Worm (Caenorhabditis elegans) whole organism, young adult: ENCODE data around the gene F44D12.10.

Experiments
- B0019.2 ChIP-seq: fragments of 200-800 bp; sonication (Bioruptor generic); conservative IDR thresholded peaks from 2 replicates; pipeline ENCODE4 v1.3.6; 2022; ENCODE audit warnings: missing genetic modification reagents, missing genetic modification characterization, missing compliant biosample characterization
- B0035.1 ChIP-seq: sonication (generic microtip); optimal IDR thresholded peaks from 2 replicates; lab custom pipeline; 2016; ENCODE audit warnings: missing genetic modification characterization, mild to moderate bottlenecking, missing compliant biosample characterization, missing genotype, missing genetic modification reagents
- F10E7.11 ChIP-seq: sonication (generic microtip); optimal IDR thresholded peaks from 2 replicates; lab custom pipeline; 2017; ENCODE audit warnings: mild to moderate bottlenecking, missing genetic modification characterization, moderate library complexity, missing compliant biosample characterization
- F37B4.10 ChIP-seq: fragments of 200-800 bp; sonication (Bioruptor generic); IDR thresholded peaks from 2 replicates; pipeline ENCODE4 v1.3.6; 2022; ENCODE audit warnings: missing genetic modification characterization, missing compliant biosample characterization
- F57C9.4 ChIP-seq: sonication (generic microtip); optimal IDR thresholded peaks from 2 replicates; lab custom pipeline; 2017; ENCODE audit warnings: mild to moderate bottlenecking, missing genetic modification characterization, missing compliant biosample characterization
- Y53G8AR.9 ChIP-seq: fragments of 200-800 bp; sonication (Bioruptor generic); conservative IDR thresholded peaks from 2 replicates; pipeline ENCODE4 v1.3.6; 2022; ENCODE audit warnings: missing genetic modification reagents, missing genetic modification characterization, missing compliant biosample characterization
- Y67H2A.10 ChIP-seq: fragments of 200-800 bp; sonication (Bioruptor generic); conservative IDR thresholded peaks from 2 replicates; pipeline ENCODE4 v1.3.6; 2022; ENCODE audit warnings: missing genetic modification reagents, missing genetic modification characterization, missing compliant biosample characterization
- Y95B8A.8 ChIP-seq: fragments of 200-800 bp; sonication (Bioruptor generic); IDR thresholded peaks from 2 replicates; pipeline ENCODE4 v1.3.6; 2022; ENCODE audit warnings: missing genetic modification reagents, missing genetic modification characterization, missing compliant biosample characterization
- attf-3 ChIP-seq: fragments of 200-800 bp; sonication (Bioruptor generic); conservative IDR thresholded peaks from 2 replicates; pipeline ENCODE4 v1.3.6; 2022; ENCODE audit warnings: missing genetic modification reagents, missing genetic modification characterization, missing compliant biosample characterization
- attf-5 ChIP-seq: fragments of 200-800 bp; sonication (Bioruptor generic); optimal IDR thresholded peaks from 2 replicates; lab custom pipeline; 2018; ENCODE audit warnings: mild to moderate bottlenecking, missing genetic modification characterization, missing compliant biosample characterization
- bed-1 ChIP-seq: fragments of 200-800 bp; sonication (Bioruptor generic); IDR thresholded peaks from 2 replicates; pipeline ENCODE4 v1.3.6; 2022; ENCODE audit warnings: missing genetic modification reagents, missing genetic modification characterization, missing compliant biosample characterization
- ccch-3 ChIP-seq: fragments of 200-800 bp; sonication (Bioruptor generic); optimal IDR thresholded peaks from 2 replicates; lab custom pipeline; 2018; ENCODE audit warnings: mild to moderate bottlenecking, missing genetic modification characterization, missing compliant biosample characterization
- ceh-40 ChIP-seq: fragments of 200-800 bp; sonication (Bioruptor generic); IDR thresholded peaks from 2 replicates; pipeline ENCODE4 v1.3.6; 2022; ENCODE audit warnings: missing genetic modification characterization, missing compliant biosample characterization
- dpff-1 ChIP-seq: sonication (generic microtip); optimal IDR thresholded peaks from 2 replicates; lab custom pipeline; 2017; ENCODE audit warnings: mild to moderate bottlenecking, missing genetic modification characterization, missing compliant biosample characterization
- egl-18 ChIP-seq: fragments of 200-800 bp; sonication (Bioruptor generic); IDR thresholded peaks from 2 replicates; pipeline ENCODE4 v1.3.6; 2022; ENCODE audit warnings: missing genetic modification reagents, missing genetic modification characterization, missing compliant biosample characterization
- egl-44 ChIP-seq: fragments of 200-800 bp; sonication (Bioruptor generic); IDR thresholded peaks from 2 replicates; pipeline ENCODE4 v1.3.6; 2022; ENCODE audit warnings: missing genetic modification reagents, missing genetic modification characterization, missing compliant biosample characterization
- ets-4 ChIP-seq: fragments of 200-800 bp; sonication (Bioruptor generic); optimal IDR thresholded peaks from 2 replicates; lab custom pipeline; 2018; ENCODE audit warnings: mild to moderate bottlenecking, missing genetic modification characterization, missing compliant biosample characterization
- him-1 ChIP-seq: sonication (generic microtip); optimal IDR thresholded peaks from 2 replicates; lab custom pipeline; 2016; ENCODE audit warnings: missing genotype, missing genetic modification reagents, missing genetic modification characterization, missing compliant biosample characterization
- hmg-20 ChIP-seq: fragments of 200-800 bp; sonication (Bioruptor generic); IDR thresholded peaks from 2 replicates; pipeline ENCODE4 v1.3.6; 2022; ENCODE audit warnings: missing genetic modification reagents, missing genetic modification characterization, missing compliant biosample characterization
- lag-1 ChIP-seq: fragments of 200-800 bp; sonication (Bioruptor generic); IDR thresholded peaks from 2 replicates; pipeline ENCODE4 v1.3.6; 2022; ENCODE audit warnings: missing genetic modification reagents, missing genetic modification characterization, missing compliant biosample characterization
- lin-54 ChIP-seq: fragments of 200-800 bp; sonication (Bioruptor generic); optimal IDR thresholded peaks from 2 replicates; lab custom pipeline; 2018; ENCODE audit warnings: mild to moderate bottlenecking, missing genetic modification characterization, missing compliant biosample characterization
- lir-1 ChIP-seq: fragments of 200-800 bp; sonication (Bioruptor generic); conservative IDR thresholded peaks from 2 replicates; pipeline ENCODE4 v1.3.6; 2022; ENCODE audit warnings: missing genetic modification reagents, missing genetic modification characterization, missing compliant biosample characterization
- lsl-1 ChIP-seq: fragments of 200-800 bp; sonication (Bioruptor generic); optimal IDR thresholded peaks from 2 replicates; lab custom pipeline; 2018; ENCODE audit warnings: mild to moderate bottlenecking, missing genetic modification characterization, moderate library complexity, missing compliant biosample characterization
- madf-6 ChIP-seq: fragments of 200-800 bp; sonication (Bioruptor generic); IDR thresholded peaks from 2 replicates; pipeline ENCODE4 v1.3.6; 2022; ENCODE audit warnings: missing genetic modification reagents, missing genetic modification characterization, missing compliant biosample characterization
- mcd-1 ChIP-seq: fragments of 200-800 bp; sonication (Bioruptor generic); IDR thresholded peaks from 2 replicates; pipeline ENCODE4 v1.3.6; 2022; ENCODE audit warnings: missing genetic modification reagents, missing genetic modification characterization, missing compliant biosample characterization
- mel-28 ChIP-seq: sonication (generic microtip); optimal IDR thresholded peaks from 2 replicates; lab custom pipeline; 2016; ENCODE audit warnings: borderline replicate concordance, mild to moderate bottlenecking, missing genetic modification characterization, missing compliant biosample characterization
- nfya-1 ChIP-seq: sonication (generic microtip); optimal IDR thresholded peaks from 2 replicates; lab custom pipeline; 2017; ENCODE audit warnings: antibody characterized with exemption, missing compliant biosample characterization, missing genetic modification characterization, borderline replicate concordance; ENCODE audit not compliant: insufficient read depth
- nhr-120 ChIP-seq: fragments of 200-800 bp; sonication (Bioruptor generic); IDR thresholded peaks from 2 replicates; pipeline ENCODE4 v1.3.6; 2022; ENCODE audit warnings: missing genetic modification characterization, missing compliant biosample characterization
- nhr-80 ChIP-seq: sonication (generic microtip); optimal IDR thresholded peaks from 2 replicates; lab custom pipeline; 2016; ENCODE audit warnings: missing genetic modification characterization, missing compliant biosample characterization
- nhr-90 ChIP-seq: sonication (generic microtip); optimal IDR thresholded peaks from 2 replicates; lab custom pipeline; 2016; ENCODE audit warnings: missing genotype, mild to moderate bottlenecking, missing genetic modification characterization, missing compliant biosample characterization
- pha-4 ChIP-seq: fragments of 150-350 bp; sonication (generic microtip); optimal IDR thresholded peaks from 2 replicates; lab custom pipeline; 2014; ENCODE audit warnings: missing biosample characterization, missing genetic modification reagents, missing genetic modification characterization
- rpc-1 ChIP-seq, 2 experiments: fragments of 150-350 bp in 1 of 2; sonication (generic microtip) in 1 of 2; optimal IDR thresholded peaks; 2 replicates each; lab custom pipeline; 2014 to 2018; ENCODE audit warnings: missing biosample characterization in 1 of 2, missing genetic modification characterization in 1 of 2, missing genetic modification reagents in 1 of 2, missing genotype in 1 of 2
- sea-2 ChIP-seq: fragments of 200-800 bp; sonication (Bioruptor generic); IDR thresholded peaks from 2 replicates; pipeline ENCODE4 v1.3.6; 2022; ENCODE audit warnings: missing genetic modification characterization, missing compliant biosample characterization
- snpc-4 ChIP-seq, 5 experiments: fragments of 150-350 bp in 1 of 5; sonication (generic microtip) in 4 of 5; optimal IDR thresholded peaks; 2 replicates each; lab custom pipeline; 2014 to 2018; ENCODE audit warnings: missing genetic modification characterization in 5 of 5, missing biosample characterization in 3 of 5, antibody characterized with exemption in 2 of 5, mild to moderate bottlenecking in 2 of 5, missing compliant biosample characterization in 2 of 5, missing genotype in 2 of 5, moderate library complexity in 2 of 5, missing genetic modification reagents in 1 of 5
- tbx-9 ChIP-seq: sonication (generic microtip); optimal IDR thresholded peaks from 2 replicates; lab custom pipeline; 2016; ENCODE audit warnings: borderline replicate concordance, missing genetic modification characterization, inconsistent platforms, missing compliant biosample characterization
- unc-130 ChIP-seq: sonication (generic microtip); optimal IDR thresholded peaks from 2 replicates; lab custom pipeline; 2016; ENCODE audit warnings: missing genetic modification reagents, missing genetic modification characterization, missing compliant biosample characterization
- zfh-2 ChIP-seq: fragments of 200-800 bp; sonication (Bioruptor generic); conservative IDR thresholded peaks from 2 replicates; pipeline ENCODE4 v1.3.6; 2022; ENCODE audit warnings: missing genetic modification reagents, missing genetic modification characterization, missing compliant biosample characterization
- ztf-18 ChIP-seq: sonication (generic microtip); optimal IDR thresholded peaks from 2 replicates; lab custom pipeline; 2016; ENCODE audit warnings: missing genotype, mild to moderate bottlenecking, missing genetic modification characterization, missing compliant biosample characterization
- ztf-6 ChIP-seq: fragments of 200-800 bp; sonication (Bioruptor generic); IDR thresholded peaks from 2 replicates; pipeline ENCODE4 v1.3.6; 2022; ENCODE audit warnings: missing genetic modification reagents, missing genetic modification characterization, missing compliant biosample characterization

F44D12.10 gene

DNA sequence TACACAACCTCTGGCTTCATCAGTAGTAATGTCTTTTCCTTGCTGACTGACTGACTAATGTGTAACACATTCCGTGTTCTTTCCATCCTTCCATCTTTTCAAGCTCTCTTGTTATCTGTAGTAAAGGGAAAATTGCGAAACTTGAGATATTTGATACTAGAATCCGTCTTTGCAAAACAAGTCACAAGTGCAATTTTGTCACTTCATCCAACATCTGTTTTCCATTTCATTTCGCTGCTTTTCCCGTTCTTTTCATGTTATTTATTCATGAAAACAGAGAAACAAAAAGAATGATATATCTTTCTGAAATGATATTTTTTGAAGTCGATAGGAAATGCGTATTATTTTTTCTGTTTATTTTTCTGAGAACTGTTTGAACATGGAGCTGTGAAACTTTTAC, 9.1 kb upstream of the F44D12.10 start (continued):
- TF ChIP-seq pha-4 (tag; lab: Kevin White, UChicago), result no peak
- TF ChIP-seq hmg-20 (GFP tag; lab: Robert Waterston, UW), result no peak
- no peak for TF ChIP-seq dpff-1
- TF ChIP-seq, all 124 proteins: peak for 0

DNA sequence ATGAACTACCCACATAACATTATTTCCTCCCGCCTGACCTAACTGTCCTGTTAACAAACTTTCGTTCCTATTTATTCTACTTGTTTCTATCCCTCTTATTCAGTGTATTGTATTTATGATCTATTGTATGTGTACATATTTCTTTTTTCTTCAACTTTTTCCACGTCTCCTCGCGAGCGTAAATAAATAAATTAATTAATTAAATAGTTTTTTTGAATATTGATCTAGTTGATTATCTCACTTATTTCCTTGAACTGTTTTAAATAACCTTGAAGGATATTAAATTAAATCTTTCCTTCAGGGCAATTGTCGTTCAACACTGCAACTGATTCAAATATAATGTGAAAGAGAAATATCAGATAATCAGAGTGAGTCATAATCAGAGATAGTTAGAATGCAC, 6.0 kb upstream of the F44D12.10 start, which contains the start of gene frk-1:
Gene frk-1 (plus strand): TSS at position 301 of the 400 bp plus-strand sequence.
- TF ChIP-seq F57C9.4 (tag; lab: Kevin White, UChicago), result no peak
- TF ChIP-seq unc-130, result no peak
- TF ChIP-seq mcd-1 (GFP tag; lab: Robert Waterston, UW), result no peak
- no peak for TF ChIP-seq madf-6 (GFP tag; lab: Robert Waterston, UW)
- TF ChIP-seq F10E7.11 (tag; lab: Kevin White, UChicago), result no peak
- no peak for TF ChIP-seq ets-4
- no peak for TF ChIP-seq ceh-40
- no peak for TF ChIP-seq mel-28
- no peak for TF ChIP-seq ztf-18 (tag; lab: Kevin White, UChicago)
- TF ChIP-seq lag-1 (GFP tag; lab: Robert Waterston, UW), result no peak
- no peak for TF ChIP-seq nhr-80 (tag; lab: Kevin White, UChicago)

- TF ChIP-seq tbx-9 (tag; lab: Kevin White, UChicago) (no peak), nhr-90 (no peak), bed-1 (GFP tag; lab: Robert Waterston, UW) (no peak), nfya-1 (tag; lab: Kevin White, UChicago) (no peak), Y95B8A.8 (no peak), B0019.2 (no peak), attf-5 (GFP tag; lab: Kevin White, UChicago) (no peak), ztf-6 (GFP tag; lab: Robert Waterston, UW) (no peak), sea-2 (GFP tag; lab: Robert Waterston, UW) (no peak), him-1 (tag; lab: Kevin White, UChicago) (no peak), F37B4.10 (GFP tag; lab: Robert Waterston, UW) (no peak), ccch-3 (no peak), B0035.1 (tag; lab: Kevin White, UChicago) (no peak)
Measured at ce11 chrIV:10040803-10041202, 3.9 kb upstream of the F44D12.10 start, which contains the start of gene dhs-31. Gene dhs-31 (minus strand): TSS chrIV:10040903.

DNA sequence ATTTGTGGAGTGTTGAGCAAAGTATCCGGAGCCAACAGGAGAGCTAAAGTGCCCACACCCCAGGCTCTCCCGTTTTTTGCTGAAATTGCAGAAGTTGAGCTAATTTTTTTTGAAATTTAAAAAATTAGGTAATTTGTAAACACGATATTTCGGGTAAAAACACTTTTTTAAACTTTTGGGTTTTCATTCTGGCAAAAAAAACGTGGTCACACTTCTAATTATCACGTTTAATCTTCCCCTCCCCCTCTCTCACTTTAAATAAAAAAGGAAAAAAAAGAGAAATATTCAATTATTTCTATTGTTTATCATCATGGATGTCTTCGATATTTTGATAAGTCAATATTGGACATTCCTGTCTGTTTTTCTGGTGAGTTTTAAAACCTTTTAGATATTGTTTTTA, 3.8 kb downstream of the F44D12.10 start, which contains the start of gene F44D12.6:
Gene F44D12.6 (plus strand): TSS at position 301 of the 400 bp plus-strand sequence.
- TF ChIP-seq snpc-4 (GFP tag; optimal IDR thresholded peaks at IDR 0.05; lab: Kevin White, UChicago) (no peak), snpc-4 (tag; optimal IDR thresholded peaks at IDR 0.05; lab: Kevin White, UChicago) (no peak), lsl-1 (GFP tag; lab: Kevin White, UChicago) (no peak), egl-18 (no peak), egl-44 (GFP tag; lab: Robert Waterston, UW) (no peak), Y67H2A.10 (GFP tag; lab: Robert Waterston, UW) (no peak), nhr-120 (GFP tag; lab: Robert Waterston, UW) (no peak), lin-54 (no peak), rpc-1 (optimal IDR thresholded peaks at IDR 0.05; lab: Kevin White, UChicago) (no peak), rpc-1 (tag; optimal IDR thresholded peaks at IDR 0.05; lab: Kevin White, UChicago) (no peak), lir-1 (no peak), attf-3 (GFP tag; lab: Robert Waterston, UW) (no peak), Y53G8AR.9 (GFP tag; lab: Robert Waterston, UW) (no peak), zfh-2 (GFP tag; lab: Robert Waterston, UW) (no peak)
- TF ChIP-seq, all 124 proteins: peak for 0
